Worm (Caenorhabditis elegans) whole organism, midembryonic: ENCODE results near the gene rcan-1.

Experiments
- T22C8.4 ChIP-seq: fragments of 200-800 bp; sonication (Bioruptor generic); IDR thresholded peaks from 2 replicates; pipeline ENCODE4 v1.3.6; 2022; ENCODE audit warnings: missing genetic modification characterization, missing compliant biosample characterization
- cog-1 ChIP-seq: sonication (generic microtip); optimal IDR thresholded peaks from 2 replicates; lab custom pipeline; 2016; ENCODE audit warnings: missing genetic modification characterization, missing compliant biosample characterization
- flt-1 ChIP-seq: fragments of 200-800 bp; sonication (Bioruptor generic); IDR thresholded peaks from 2 replicates; pipeline ENCODE4 v1.3.6; 2022; ENCODE audit warnings: missing genetic modification characterization, missing compliant biosample characterization
- klf-2 ChIP-seq: fragments of 200-800 bp; sonication (Bioruptor generic); conservative IDR thresholded peaks from 2 replicates; pipeline ENCODE4 v1.3.6; 2022; ENCODE audit warnings: missing genetic modification reagents, missing genetic modification characterization, missing compliant biosample characterization
- med-1 ChIP-seq: sonication (generic microtip); optimal IDR thresholded peaks from 2 replicates; lab custom pipeline; 2017; ENCODE audit warnings: missing genetic modification characterization, mild to moderate bottlenecking, missing compliant biosample characterization, antibody characterized with exemption, missing genetic modification reagents; ENCODE audit not compliant: insufficient read depth
- ref-1 ChIP-seq: fragments of 200-800 bp; sonication (Bioruptor generic); conservative IDR thresholded peaks from 2 replicates; pipeline ENCODE4 v1.3.6; 2022; ENCODE audit warnings: missing genetic modification reagents, missing genetic modification characterization, missing compliant biosample characterization
- tab-1 ChIP-seq: fragments of 200-800 bp; sonication (Bioruptor generic); IDR thresholded peaks from 2 replicates; pipeline ENCODE4 v1.3.6; 2022; ENCODE audit warnings: missing genetic modification characterization, missing compliant biosample characterization
- ztf-23 ChIP-seq: fragments of 200-800 bp; sonication (Bioruptor generic); IDR thresholded peaks from 2 replicates; pipeline ENCODE4 v1.3.6; 2022; ENCODE audit warnings: missing genetic modification reagents, missing genetic modification characterization, missing compliant biosample characterization
- ztf-29 ChIP-seq: fragments of 200-800 bp; sonication (Bioruptor generic); IDR thresholded peaks from 2 replicates; pipeline ENCODE4 v1.3.6; 2022; ENCODE audit warnings: missing genetic modification reagents, missing genetic modification characterization, missing compliant biosample characterization

Gene rcan-1

ce11 chrIII:5683998-5684397 lies at the start of gene rcan-1:
TSS of gene rcan-1 (minus strand) at chrIII:5684098.
- no peak for TF ChIP-seq T22C8.4 (GFP tag; lab: Robert Waterston, UW)
- no peak for TF ChIP-seq tab-1 (GFP tag; lab: Robert Waterston, UW)
- no peak for TF ChIP-seq cog-1
- no peak for TF ChIP-seq ref-1
- TF ChIP-seq flt-1 (GFP tag; lab: Robert Waterston, UW), result no peak
- no peak for TF ChIP-seq klf-2
- TF ChIP-seq med-1 (GFP tag; lab: Kevin White, UChicago), result no peak
- no peak for TF ChIP-seq ztf-29 (GFP tag; lab: Robert Waterston, UW)
- no peak for TF ChIP-seq ztf-23 (GFP tag; lab: Robert Waterston, UW)

- TF ChIP-seq cog-1 (no peak), T22C8.4 (GFP tag; lab: Robert Waterston, UW) (no peak), med-1 (GFP tag; lab: Kevin White, UChicago) (no peak), tab-1 (GFP tag; lab: Robert Waterston, UW) (no peak), flt-1 (GFP tag; lab: Robert Waterston, UW) (no peak), ztf-23 (GFP tag; lab: Robert Waterston, UW) (no peak)
Measured at ce11 chrIII:5732925-5733324, 49.0 kb upstream of the rcan-1 start, which contains the start of gene B0244.17. TSS of gene B0244.17 (plus strand) at chrIII:5733225.

DNA sequence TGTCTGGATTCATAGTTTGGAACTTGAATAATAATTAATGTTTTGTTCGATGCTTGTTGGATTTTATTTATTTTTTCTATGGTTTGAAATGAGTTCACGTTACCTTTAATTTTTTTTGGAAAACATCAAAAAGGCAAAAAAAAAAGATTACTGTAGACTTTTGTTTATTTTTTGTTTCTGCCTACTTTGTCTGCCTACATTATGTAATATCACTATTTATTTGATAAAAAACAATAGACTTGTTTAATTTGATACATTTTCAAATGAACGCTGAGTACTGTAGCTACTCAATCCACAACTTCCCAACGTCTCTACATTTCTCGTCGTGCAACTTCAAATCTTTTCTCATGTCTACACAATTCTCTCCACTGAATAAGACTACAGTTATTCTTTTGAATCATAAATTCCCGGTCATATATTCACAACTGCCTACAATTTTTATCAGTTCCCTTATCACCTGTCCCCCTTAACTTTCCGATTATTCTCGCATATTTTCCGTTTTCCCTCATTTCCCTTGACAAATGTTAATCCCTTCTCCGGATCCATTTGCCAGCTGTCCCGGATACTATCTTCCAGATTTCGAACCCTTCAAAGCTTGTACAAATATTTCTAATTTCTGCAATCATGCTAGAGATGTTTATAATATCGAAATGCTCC lies 47.2 kb upstream of the rcan-1 start, which contains the start of the genes B0244.9 and B0244.7:
TSS of gene B0244.9 (minus strand) at position 51 of the 657 bp plus-strand sequence.
TSS of gene B0244.7 (plus strand) at position 522 of the 657 bp plus-strand sequence.
- TF ChIP-seq ref-1, result no peak
- no peak for TF ChIP-seq ztf-23 (GFP tag; lab: Robert Waterston, UW)
- no peak for TF ChIP-seq cog-1
- TF ChIP-seq ztf-29 (GFP tag; lab: Robert Waterston, UW), result no peak
- TF ChIP-seq flt-1 (GFP tag; lab: Robert Waterston, UW), result no peak

ce11 chrIII:5730041-5730440 lies 46.1 kb upstream of the rcan-1 start:
- no peak for TF ChIP-seq ref-1
- TF ChIP-seq cog-1, result no peak
- no peak for TF ChIP-seq tab-1 (GFP tag; lab: Robert Waterston, UW)
- no peak for TF ChIP-seq ztf-29 (GFP tag; lab: Robert Waterston, UW)
- TF ChIP-seq ztf-23 (GFP tag; lab: Robert Waterston, UW), result no peak
- no peak for TF ChIP-seq med-1 (GFP tag; lab: Kevin White, UChicago)
- TF ChIP-seq T22C8.4 (GFP tag; lab: Robert Waterston, UW), result no peak
- no peak for TF ChIP-seq klf-2
- no peak for TF ChIP-seq flt-1 (GFP tag; lab: Robert Waterston, UW)

DNA sequence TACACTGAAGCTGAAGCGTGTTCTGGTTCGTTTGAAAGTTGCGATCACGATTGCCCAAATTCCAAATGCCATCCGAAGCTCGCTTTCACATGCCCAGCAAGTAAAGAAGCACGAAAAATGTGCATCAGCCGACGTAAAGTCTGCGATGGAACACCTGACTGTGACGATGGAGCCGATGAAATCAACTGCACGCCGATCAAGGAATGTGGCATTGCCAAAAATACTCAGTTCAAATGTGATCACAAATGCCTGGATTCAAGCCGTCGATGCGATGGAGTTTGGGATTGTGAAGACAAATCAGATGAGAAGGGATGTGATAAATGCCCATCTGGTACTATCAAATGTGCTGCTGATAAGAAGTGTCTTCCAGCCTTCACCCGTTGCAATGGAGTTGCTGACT lies 45.5 kb upstream of the rcan-1 start:
- TF ChIP-seq flt-1 (GFP tag; lab: Robert Waterston, UW) (no peak), cog-1 (no peak), ztf-29 (GFP tag; lab: Robert Waterston, UW) (no peak), ref-1 (no peak), tab-1 (GFP tag; lab: Robert Waterston, UW) (no peak), klf-2 (no peak), T22C8.4 (GFP tag; lab: Robert Waterston, UW) (no peak), med-1 (GFP tag; lab: Kevin White, UChicago) (no peak), ztf-23 (GFP tag; lab: Robert Waterston, UW) (no peak)

DNA sequence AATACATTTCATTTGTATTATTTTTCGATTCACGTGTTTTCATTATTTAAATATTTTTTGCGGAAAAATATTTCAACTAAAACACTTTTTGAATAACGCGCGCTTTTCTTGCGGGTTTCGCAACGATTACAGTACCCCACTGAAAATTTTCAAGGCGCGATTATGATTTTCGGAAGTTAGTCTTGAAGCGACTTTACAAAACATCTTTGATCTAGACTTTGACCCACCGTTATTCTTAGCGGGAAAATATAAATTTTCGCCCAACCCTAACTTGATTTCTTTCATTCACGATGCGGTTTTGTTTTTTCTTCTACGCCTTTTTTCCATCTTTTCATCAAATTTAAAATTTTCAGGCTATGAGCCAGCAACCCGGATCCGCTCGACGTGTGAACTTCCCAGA lies 43.9 kb upstream of the rcan-1 start, which contains the start of gene egg-1:
TSS of gene egg-1 (plus strand) at position 354 of the 400 bp plus-strand sequence.
- no peak for TF ChIP-seq ztf-23 (GFP tag; lab: Robert Waterston, UW)
- no peak for TF ChIP-seq cog-1
- no peak for TF ChIP-seq med-1 (GFP tag; lab: Kevin White, UChicago)
- no peak for TF ChIP-seq klf-2
- no peak for TF ChIP-seq ref-1
- TF ChIP-seq tab-1 (GFP tag; lab: Robert Waterston, UW), result no peak
- no peak for TF ChIP-seq T22C8.4 (GFP tag; lab: Robert Waterston, UW)
- no peak for TF ChIP-seq ztf-29 (GFP tag; lab: Robert Waterston, UW)
- TF ChIP-seq flt-1 (GFP tag; lab: Robert Waterston, UW), result no peak

DNA sequence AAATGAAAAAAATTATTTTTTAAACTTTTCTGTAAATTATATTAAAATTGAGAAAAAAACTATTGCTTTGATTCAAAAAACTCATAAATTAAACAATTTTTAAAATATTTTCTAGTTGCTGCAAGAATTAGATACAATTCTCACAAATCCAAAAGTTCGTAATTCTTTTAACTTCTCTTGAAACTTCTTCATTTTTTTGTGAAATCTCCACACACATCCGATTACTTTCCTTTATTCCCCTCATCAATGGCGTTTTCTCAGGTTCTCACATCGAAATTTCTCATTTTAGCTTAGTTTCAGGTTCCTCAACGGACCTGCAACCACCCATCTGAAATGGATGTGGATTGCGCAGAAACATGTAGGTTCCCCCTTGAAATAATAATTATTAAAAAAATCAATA lies 38.7 kb upstream of the rcan-1 start, which contains the start of gene wrm-1:
TSS of gene wrm-1 (plus strand) at position 301 of the 400 bp plus-strand sequence.
- TF ChIP-seq tab-1 (GFP tag; lab: Robert Waterston, UW) (no peak), flt-1 (GFP tag; lab: Robert Waterston, UW) (no peak), klf-2 (no peak), T22C8.4 (GFP tag; lab: Robert Waterston, UW) (no peak), ref-1 (no peak), med-1 (GFP tag; lab: Kevin White, UChicago) (no peak), ztf-29 (GFP tag; lab: Robert Waterston, UW) (no peak), cog-1 (no peak), ztf-23 (GFP tag; lab: Robert Waterston, UW) (no peak)

ce11 chrIII:5721888-5722287 lies 38.0 kb upstream of the rcan-1 start:
- TF ChIP-seq T22C8.4 (GFP tag; lab: Robert Waterston, UW) (peak; percentile 18; the same call in 1 of the 2 replicates), flt-1 (GFP tag; lab: Robert Waterston, UW) (peak; percentile 49; the same call in 1 of the 2 replicates), klf-2 (no peak), med-1 (GFP tag; lab: Kevin White, UChicago) (no peak), ztf-29 (GFP tag; lab: Robert Waterston, UW) (no peak), cog-1 (no peak), ztf-23 (GFP tag; lab: Robert Waterston, UW) (no peak)

DNA sequence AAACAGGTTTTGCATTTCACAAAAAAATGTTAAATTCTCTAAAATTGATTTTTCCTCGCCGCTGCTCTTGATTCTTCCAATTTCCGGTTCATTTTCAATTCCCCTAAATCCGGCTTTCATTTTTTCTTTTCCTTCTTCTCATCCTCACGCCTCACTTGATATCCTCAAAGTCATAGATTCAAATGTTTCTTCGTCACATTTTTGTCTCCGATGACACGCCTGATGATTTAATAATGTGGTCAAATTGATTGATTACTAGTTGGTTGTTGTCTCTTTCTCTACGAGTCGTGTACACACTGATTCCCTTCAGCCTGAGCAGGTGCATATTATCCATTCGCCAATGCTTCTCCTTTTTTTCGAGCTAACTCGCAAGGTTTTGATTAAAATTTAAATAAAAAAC lies 37.6 kb upstream of the rcan-1 start:
- TF ChIP-seq flt-1 (GFP tag; lab: Robert Waterston, UW), result no peak
- TF ChIP-seq tab-1 (GFP tag; lab: Robert Waterston, UW), result no peak
- no peak for TF ChIP-seq ztf-29 (GFP tag; lab: Robert Waterston, UW)
- TF ChIP-seq cog-1, result no peak
- TF ChIP-seq klf-2, result no peak
- TF ChIP-seq ref-1, result no peak
- no peak for TF ChIP-seq med-1 (GFP tag; lab: Kevin White, UChicago)
- TF ChIP-seq T22C8.4 (GFP tag; lab: Robert Waterston, UW), result no peak
- TF ChIP-seq ztf-23 (GFP tag; lab: Robert Waterston, UW), result no peak
